Worm (Caenorhabditis elegans) whole organism, young adult: ENCODE results near the gene tatn-1.

Experiments used
- Y53F4B.3 ChIP-seq: fragments of 200-800 bp; sonication (Bioruptor generic); IDR thresholded peaks from 2 replicates; pipeline ENCODE4 v1.3.6; 2022; ENCODE audit warnings: missing genetic modification reagents, missing genetic modification characterization, missing compliant biosample characterization
- aptf-3 ChIP-seq: fragments of 200-800 bp; sonication (Bioruptor generic); IDR thresholded peaks from 2 replicates; pipeline ENCODE4 v1.3.6; 2022; ENCODE audit warnings: missing genetic modification characterization, missing compliant biosample characterization
- chd-7 ChIP-seq: sonication (generic microtip); optimal IDR thresholded peaks from 2 replicates; lab custom pipeline; 2016; ENCODE audit warnings: mild to moderate bottlenecking, missing genetic modification characterization, moderate library complexity, missing compliant biosample characterization
- efl-1 ChIP-seq: fragments of 150-350 bp; optimal IDR thresholded peaks from 2 replicates; lab custom pipeline; 2014; ENCODE audit warnings: missing biosample characterization, missing genetic modification reagents, missing genetic modification characterization
- hlh-12 ChIP-seq: sonication (generic microtip); optimal IDR thresholded peaks from 2 replicates; lab custom pipeline; 2016; ENCODE audit warnings: missing genetic modification characterization, missing compliant biosample characterization
- nhr-90 ChIP-seq: sonication (generic microtip); optimal IDR thresholded peaks from 2 replicates; lab custom pipeline; 2016; ENCODE audit warnings: missing genotype, mild to moderate bottlenecking, missing genetic modification characterization, missing compliant biosample characterization
- rec-8 ChIP-seq, 2 experiments: sonication (generic microtip); optimal IDR thresholded peaks; 2 replicates each; lab custom pipeline; 2016; ENCODE audit warnings: mild to moderate bottlenecking in 2 of 2, missing genetic modification characterization in 2 of 2, missing genetic modification reagents in 2 of 2, missing genotype in 2 of 2, missing biosample characterization in 1 of 2, missing compliant biosample characterization in 1 of 2, moderate library complexity in 1 of 2
- sdz-38 ChIP-seq: sonication (generic microtip); optimal IDR thresholded peaks from 2 replicates; lab custom pipeline; 2016; ENCODE audit warnings: missing genotype, missing genetic modification characterization, missing compliant biosample characterization
- snpc-4 ChIP-seq, 5 experiments: fragments of 150-350 bp in 1 of 5; sonication (generic microtip) in 4 of 5; optimal IDR thresholded peaks; 2 replicates each; lab custom pipeline; 2014 to 2018; ENCODE audit warnings: missing genetic modification characterization in 5 of 5, missing biosample characterization in 3 of 5, antibody characterized with exemption in 2 of 5, mild to moderate bottlenecking in 2 of 5, missing compliant biosample characterization in 2 of 5, missing genotype in 2 of 5, moderate library complexity in 2 of 5, missing genetic modification reagents in 1 of 5
- zim-3 ChIP-seq: sonication (generic microtip); optimal IDR thresholded peaks from 2 replicates; lab custom pipeline; 2017; ENCODE audit warnings: mild to moderate bottlenecking, missing genetic modification characterization, moderate library complexity, missing compliant biosample characterization

ce11 chrX:14767813-14768212, 23.0 kb upstream of the tatn-1 start:
- TF ChIP-seq zim-3 (no peak), efl-1 (no peak), rec-8 (tag; optimal IDR thresholded peaks at IDR 0.05; lab: Kevin White, UChicago) (no peak), sdz-38 (tag; lab: Kevin White, UChicago) (no peak), hlh-12 (no peak), Y53F4B.3 (GFP tag; lab: Robert Waterston, UW) (no peak), snpc-4 (GFP tag; optimal IDR thresholded peaks at IDR 0.05; lab: Kevin White, UChicago) (no peak), snpc-4 (tag; optimal IDR thresholded peaks at IDR 0.05; lab: Kevin White, UChicago) (peak in 2 of 4 experiments; percentile 76 to 88), nhr-90 (tag; lab: Kevin White, UChicago) (no peak), aptf-3 (GFP tag; lab: Robert Waterston, UW) (no peak), chd-7 (tag; lab: Kevin White, UChicago) (no peak)
